Worm (Caenorhabditis elegans): ENCODE data around the gene ZK836.3.

ZK836.3 gene

DNA sequence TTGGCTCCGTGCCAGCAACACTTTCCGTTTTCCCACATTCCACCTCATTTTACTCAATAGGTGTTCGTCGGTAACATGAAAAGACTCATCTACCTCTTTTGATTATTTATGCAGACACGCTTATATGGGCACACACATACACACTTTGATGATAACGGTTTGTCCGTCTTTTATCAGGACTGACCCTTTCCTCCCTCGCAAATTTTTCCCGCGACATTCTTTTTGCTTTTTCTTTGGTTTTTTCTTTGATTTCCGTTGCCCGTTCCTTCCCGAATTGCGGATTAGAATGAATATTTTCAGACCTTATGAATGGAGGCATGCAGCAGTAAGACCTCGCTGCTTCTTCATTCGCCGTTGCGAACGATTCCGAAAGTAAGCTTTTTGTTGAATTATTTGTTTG is 17.3 kb upstream of the ZK836.3 start, which contains the start of gene vab-8:
TSS of gene vab-8 (plus strand) at position 301 of the 400 bp plus-strand sequence.
- TF ChIP-seq zip-11 (GFP tag; IDR thresholded peaks at IDR 0.05) (no peak), pqm-1 (tag; optimal IDR thresholded peaks at IDR 0.05) (peak; percentile 34), nhr-77 (tag; optimal IDR thresholded peaks at IDR 0.05) (no peak), hlh-11 (tag; optimal IDR thresholded peaks at IDR 0.05) (peak; percentile 7), hlh-30 (tag; optimal IDR thresholded peaks at IDR 0.05; ENCODE audit: insufficient read depth) (no peak), dmd-6 (GFP tag; IDR thresholded peaks at IDR 0.05) (peak; percentile 39; the same call in 1 of the 2 replicates), zip-2 (tag; optimal IDR thresholded peaks at IDR 0.05) (no peak), daf-8 (GFP tag; IDR thresholded peaks at IDR 0.05) (no peak), F44E2.7 (GFP tag; IDR thresholded peaks at IDR 0.05) (no peak), nhr-42 (GFP tag; IDR thresholded peaks at IDR 0.05) (no peak), duxl-1 (tag; optimal IDR thresholded peaks at IDR 0.05; ENCODE audit: poor library complexity) (no peak), nhr-28 (tag; optimal IDR thresholded peaks at IDR 0.05) (peak; percentile 46)

DNA sequence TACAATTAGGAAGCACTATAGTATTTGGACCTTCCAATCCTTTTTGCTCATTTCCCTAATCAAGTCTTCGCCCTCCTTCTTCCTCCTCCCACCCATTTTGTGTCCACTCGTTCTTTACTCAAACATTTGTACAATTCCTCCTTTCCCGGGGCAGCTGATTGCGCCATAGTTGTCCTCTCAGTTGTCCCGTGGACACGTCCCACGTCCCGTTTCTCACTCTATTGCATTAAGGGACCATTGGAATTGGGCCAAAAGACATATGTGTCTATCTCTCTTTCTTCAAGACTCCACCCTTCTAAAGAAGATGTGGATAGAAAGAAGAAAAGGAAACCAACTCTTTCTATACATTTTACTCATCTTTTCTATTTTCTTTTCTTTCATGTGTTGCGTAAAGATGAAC is 15.3 kb upstream of the ZK836.3 start:
- no peak for TF ChIP-seq ctbp-1 (GFP tag; IDR thresholded peaks at IDR 0.05)
- no peak for TF ChIP-seq lin-38 (GFP tag; IDR thresholded peaks at IDR 0.05)
- TF ChIP-seq mxl-3 (GFP tag; optimal IDR thresholded peaks at IDR 0.05), result no peak
- no peak for TF ChIP-seq F26F4.8 (GFP tag; conservative IDR thresholded peaks at IDR 0.05)
- TF ChIP-seq ces-1 (GFP tag; optimal IDR thresholded peaks at IDR 0.05), result peak; percentile 21
- TF ChIP-seq aha-1 (tag), result peak; percentile 78

- TF ChIP-seq ces-1 (GFP tag; optimal IDR thresholded peaks at IDR 0.05) (peak; percentile 34), lin-29 (GFP tag; IDR thresholded peaks at IDR 0.05) (no peak), lim-7 (GFP tag; IDR thresholded peaks at IDR 0.05) (no peak)
These were observed 14.2 kb upstream of the ZK836.3 start for ce11 chrV:12209951-12210350.

- TF ChIP-seq madf-9 (GFP tag; conservative IDR thresholded peaks at IDR 0.05), result no peak
- no peak for TF ChIP-seq zip-2 (tag; optimal IDR thresholded peaks at IDR 0.05)
- TF ChIP-seq F44E2.7 (GFP tag; IDR thresholded peaks at IDR 0.05), result no peak
- TF ChIP-seq F49E8.2 (tag; optimal IDR thresholded peaks at IDR 0.05; ENCODE audit: borderline replicate concordance), result no peak
- no peak for TF ChIP-seq nhr-77 (tag; optimal IDR thresholded peaks at IDR 0.05)
- TF ChIP-seq madf-5 (GFP tag; IDR thresholded peaks at IDR 0.05), result no peak
- no peak for TF ChIP-seq zag-1 (tag; optimal IDR thresholded peaks at IDR 0.05)
- no peak for TF ChIP-seq nhr-111 (GFP tag; optimal IDR thresholded peaks at IDR 0.05)
- no peak for TF ChIP-seq ceh-44 (GFP tag; IDR thresholded peaks at IDR 0.05)
- no peak for TF ChIP-seq egl-27 (tag; optimal IDR thresholded peaks at IDR 0.05)
- TF ChIP-seq nhr-48 (tag; optimal IDR thresholded peaks at IDR 0.05), result no peak
- TF ChIP-seq mxl-2 (GFP tag; conservative IDR thresholded peaks at IDR 0.05), result no peak
- TF ChIP-seq nhr-41 (GFP tag; IDR thresholded peaks at IDR 0.05), result no peak
- peak; percentile 87 for TF ChIP-seq dmd-6 (GFP tag; IDR thresholded peaks at IDR 0.05)
- TF ChIP-seq mes-2 (tag; optimal IDR thresholded peaks at IDR 0.05; ENCODE audit: poor library complexity, severe bottlenecking), result no peak
- no peak for TF ChIP-seq ZK337.2 (GFP tag; IDR thresholded peaks at IDR 0.05)
- TF ChIP-seq daf-16 (GFP tag; optimal IDR thresholded peaks at IDR 0.05), result peak in 1 of 2 experiments; percentile 65
- no peak for TF ChIP-seq daf-16 (tag; optimal IDR thresholded peaks at IDR 0.05)
- TF ChIP-seq Y5F2A.4 (GFP tag; optimal IDR thresholded peaks at IDR 0.05), result no peak
- TF ChIP-seq daf-8 (GFP tag; IDR thresholded peaks at IDR 0.05), result no peak
- no peak for TF ChIP-seq lin-29 (GFP tag; IDR thresholded peaks at IDR 0.05)
- TF ChIP-seq vab-7 (GFP tag; IDR thresholded peaks at IDR 0.05), result no peak
- TF ChIP-seq php-3 (GFP tag; IDR thresholded peaks at IDR 0.05), result no peak
- no peak for TF ChIP-seq gei-8 (GFP tag; optimal IDR thresholded peaks at IDR 0.05)
- TF ChIP-seq lsy-2 (tag; optimal IDR thresholded peaks at IDR 0.05), result no peak
- TF ChIP-seq dve-1 (tag; optimal IDR thresholded peaks at IDR 0.05; ENCODE audit: insufficient read depth), result peak; percentile 15
- no peak for TF ChIP-seq dmd-8 (GFP tag; IDR thresholded peaks at IDR 0.05)
- no peak for TF ChIP-seq T26A8.4 (GFP tag; IDR thresholded peaks at IDR 0.05)
- TF ChIP-seq set-16 (GFP tag; IDR thresholded peaks at IDR 0.05), result no peak
- TF ChIP-seq pha-4 (GFP tag; IDR thresholded peaks at IDR 0.05), result no peak
- TF ChIP-seq pha-4 (tag; optimal IDR thresholded peaks at IDR 0.05), result no peak
- TF ChIP-seq hlh-11 (tag; optimal IDR thresholded peaks at IDR 0.05), result no peak
- no peak for TF ChIP-seq dpl-1 (GFP tag; optimal IDR thresholded peaks at IDR 0.05)
These were observed 12.9 kb upstream of the ZK836.3 start for ce11 chrV:12208678-12209077.
